Worm (Caenorhabditis elegans): ENCODE measurements around the gene W02B8.1.

ce11 chrII:13875734-13876133, 26.2 kb downstream of the W02B8.1 start, which contains the start of gene ing-3:
- TF ChIP-seq pqm-1 (tag; optimal IDR thresholded peaks at IDR 0.05) (no peak), aly-2 (tag; optimal IDR thresholded peaks at IDR 0.05) (no peak), fkh-4 (tag; optimal IDR thresholded peaks at IDR 0.05; ENCODE audit: borderline replicate concordance) (no peak), nhr-84 (tag; optimal IDR thresholded peaks at IDR 0.05) (no peak), efl-1 (optimal IDR thresholded peaks at IDR 0.05) (no peak), efl-1 (GFP tag; optimal IDR thresholded peaks at IDR 0.05 in 1 of 2) (no peak), fos-1 (tag; optimal IDR thresholded peaks at IDR 0.05) (no peak), snpc-4 (tag; optimal IDR thresholded peaks at IDR 0.05) (no peak), nhr-71 (tag; optimal IDR thresholded peaks at IDR 0.05) (no peak), ztf-11 (tag; optimal IDR thresholded peaks at IDR 0.05) (no peak), egl-27 (tag; optimal IDR thresholded peaks at IDR 0.05) (no peak)

Measured in whole organism, L1 larva.